Worm (Caenorhabditis elegans) whole organism, young adult: ENCODE measurements around the gene skpo-2.
A peak's percentile ranks its signal among the peaks of the same experiment; 100 is the strongest.

Source experiments
- B0019.2 ChIP-seq: fragments of 200-800 bp; sonication (Bioruptor generic); conservative IDR thresholded peaks from 2 replicates; pipeline ENCODE4 v1.3.6; 2022; ENCODE audit warnings: missing genetic modification reagents, missing genetic modification characterization, missing compliant biosample characterization
- B0035.1 ChIP-seq: sonication (generic microtip); optimal IDR thresholded peaks from 2 replicates; lab custom pipeline; 2016; ENCODE audit warnings: missing genetic modification characterization, mild to moderate bottlenecking, missing compliant biosample characterization, missing genotype, missing genetic modification reagents
- B0336.3 ChIP-seq: fragments of 200-800 bp; sonication (Bioruptor generic); IDR thresholded peaks from 2 replicates; pipeline ENCODE4 v1.3.6; 2022; ENCODE audit warnings: missing genetic modification characterization, missing compliant biosample characterization
- D2030.7 ChIP-seq: fragments of 200-800 bp; sonication (Bioruptor generic); IDR thresholded peaks from 2 replicates; pipeline ENCODE4 v1.3.6; 2022; ENCODE audit warnings: missing genetic modification reagents, missing genetic modification characterization, missing compliant biosample characterization
- F10E7.11 ChIP-seq: sonication (generic microtip); optimal IDR thresholded peaks from 2 replicates; lab custom pipeline; 2017; ENCODE audit warnings: mild to moderate bottlenecking, missing genetic modification characterization, moderate library complexity, missing compliant biosample characterization
- F22D6.2 ChIP-seq: sonication (generic microtip); optimal IDR thresholded peaks from 2 replicates; lab custom pipeline; 2016; ENCODE audit warnings: mild to moderate bottlenecking, missing genetic modification characterization, missing compliant biosample characterization
- F33H1.4 ChIP-seq: fragments of 200-800 bp; sonication (Bioruptor generic); IDR thresholded peaks from 2 replicates; pipeline ENCODE4 v1.3.6; 2022; ENCODE audit warnings: missing genetic modification reagents, missing genetic modification characterization, missing compliant biosample characterization
- F37B4.10 ChIP-seq: fragments of 200-800 bp; sonication (Bioruptor generic); IDR thresholded peaks from 2 replicates; pipeline ENCODE4 v1.3.6; 2022; ENCODE audit warnings: missing genetic modification characterization, missing compliant biosample characterization
- F52B5.7 ChIP-seq: sonication (generic microtip); optimal IDR thresholded peaks from 2 replicates; lab custom pipeline; 2016; ENCODE audit warnings: mild to moderate bottlenecking, missing genetic modification characterization, missing compliant biosample characterization
- F57A8.1 ChIP-seq: fragments of 200-800 bp; sonication (Bioruptor generic); optimal IDR thresholded peaks from 2 replicates; lab custom pipeline; 2018; ENCODE audit warnings: mild to moderate bottlenecking, missing genetic modification characterization, moderate library complexity, missing compliant biosample characterization
- K12H6.12 ChIP-seq: fragments of 200-800 bp; sonication (Bioruptor generic); optimal IDR thresholded peaks from 2 replicates; lab custom pipeline; 2018; ENCODE audit warnings: mild to moderate bottlenecking, missing genetic modification characterization, missing compliant biosample characterization
- T26A5.8 ChIP-seq: sonication (generic microtip); optimal IDR thresholded peaks from 2 replicates; lab custom pipeline; 2016; ENCODE audit warnings: missing genetic modification characterization, missing compliant biosample characterization
- Y53F4B.3 ChIP-seq: fragments of 200-800 bp; sonication (Bioruptor generic); IDR thresholded peaks from 2 replicates; pipeline ENCODE4 v1.3.6; 2022; ENCODE audit warnings: missing genetic modification reagents, missing genetic modification characterization, missing compliant biosample characterization
- Y56A3A.18 ChIP-seq: fragments of 200-800 bp; sonication (Bioruptor generic); IDR thresholded peaks from 2 replicates; pipeline ENCODE4 v1.3.6; 2022; ENCODE audit warnings: missing genetic modification reagents, missing genetic modification characterization, missing compliant biosample characterization
- Y67H2A.10 ChIP-seq: fragments of 200-800 bp; sonication (Bioruptor generic); conservative IDR thresholded peaks from 2 replicates; pipeline ENCODE4 v1.3.6; 2022; ENCODE audit warnings: missing genetic modification reagents, missing genetic modification characterization, missing compliant biosample characterization
- Y95B8A.8 ChIP-seq: fragments of 200-800 bp; sonication (Bioruptor generic); IDR thresholded peaks from 2 replicates; pipeline ENCODE4 v1.3.6; 2022; ENCODE audit warnings: missing genetic modification reagents, missing genetic modification characterization, missing compliant biosample characterization
- ZK185.1 ChIP-seq: sonication (generic microtip); optimal IDR thresholded peaks from 2 replicates; lab custom pipeline; 2016; ENCODE audit warnings: mild to moderate bottlenecking, missing genetic modification characterization, missing compliant biosample characterization; ENCODE audit not compliant: poor library complexity, severe bottlenecking
- akir-1 ChIP-seq: fragments of 200-800 bp; sonication (Bioruptor generic); optimal IDR thresholded peaks from 2 replicates; lab custom pipeline; 2018; ENCODE audit warnings: mild to moderate bottlenecking, missing genetic modification characterization, moderate library complexity, missing compliant biosample characterization
- aptf-3 ChIP-seq: fragments of 200-800 bp; sonication (Bioruptor generic); IDR thresholded peaks from 2 replicates; pipeline ENCODE4 v1.3.6; 2022; ENCODE audit warnings: missing genetic modification characterization, missing compliant biosample characterization
- attf-3 ChIP-seq: fragments of 200-800 bp; sonication (Bioruptor generic); conservative IDR thresholded peaks from 2 replicates; pipeline ENCODE4 v1.3.6; 2022; ENCODE audit warnings: missing genetic modification reagents, missing genetic modification characterization, missing compliant biosample characterization
- attf-5 ChIP-seq: fragments of 200-800 bp; sonication (Bioruptor generic); optimal IDR thresholded peaks from 2 replicates; lab custom pipeline; 2018; ENCODE audit warnings: mild to moderate bottlenecking, missing genetic modification characterization, missing compliant biosample characterization
- attf-6 ChIP-seq: fragments of 200-800 bp; sonication (Bioruptor generic); IDR thresholded peaks from 2 replicates; pipeline ENCODE4 v1.3.6; 2022; ENCODE audit warnings: missing genetic modification reagents, missing genetic modification characterization, missing compliant biosample characterization
- cebp-1 ChIP-seq, 2 experiments: fragments of 200-800 bp in 1 of 2; sonication (Bioruptor generic) in 1 of 2; sonication (generic microtip) in 1 of 2; IDR thresholded peaks in 1 of 2; optimal IDR thresholded peaks in 1 of 2; 2 replicates each; pipeline versions ENCODE4 v1.3.6 to Lab custom; 2017 to 2022; ENCODE audit warnings: missing compliant biosample characterization in 2 of 2, missing genetic modification characterization in 2 of 2, mild to moderate bottlenecking in 1 of 2, missing genetic modification reagents in 1 of 2, moderate library complexity in 1 of 2
- ceh-100 ChIP-seq: fragments of 200-800 bp; sonication (Bioruptor generic); IDR thresholded peaks from 2 replicates; pipeline ENCODE4 v1.3.6; 2022; ENCODE audit warnings: missing genetic modification reagents, missing genetic modification characterization, missing compliant biosample characterization
- ceh-40 ChIP-seq: fragments of 200-800 bp; sonication (Bioruptor generic); IDR thresholded peaks from 2 replicates; pipeline ENCODE4 v1.3.6; 2022; ENCODE audit warnings: missing genetic modification characterization, missing compliant biosample characterization
- ceh-79 ChIP-seq: sonication (generic microtip); optimal IDR thresholded peaks from 2 replicates; lab custom pipeline; 2017; ENCODE audit warnings: mild to moderate bottlenecking, missing genetic modification characterization, missing compliant biosample characterization
- dox-1 ChIP-seq: fragments of 200-800 bp; sonication (Bioruptor generic); IDR thresholded peaks from 2 replicates; pipeline ENCODE4 v1.3.6; 2022; ENCODE audit warnings: missing genetic modification reagents, missing genetic modification characterization, missing compliant biosample characterization
- egrh-3 ChIP-seq: fragments of 200-800 bp; sonication (Bioruptor generic); IDR thresholded peaks from 2 replicates; pipeline ENCODE4 v1.3.6; 2022; ENCODE audit warnings: missing genetic modification reagents, missing genetic modification characterization, missing compliant biosample characterization
- fkh-3 ChIP-seq: sonication (generic microtip); optimal IDR thresholded peaks from 2 replicates; lab custom pipeline; 2016; ENCODE audit warnings: mild to moderate bottlenecking, missing genetic modification characterization, missing compliant biosample characterization
- gei-17 ChIP-seq: fragments of 200-800 bp; sonication (Bioruptor generic); optimal IDR thresholded peaks from 2 replicates; lab custom pipeline; 2018; ENCODE audit warnings: mild to moderate bottlenecking, missing genetic modification characterization, missing compliant biosample characterization
- let-526 ChIP-seq: fragments of 200-800 bp; sonication (Bioruptor generic); IDR thresholded peaks from 2 replicates; pipeline ENCODE4 v1.3.6; 2022; ENCODE audit warnings: missing genetic modification reagents, missing genetic modification characterization, missing compliant biosample characterization
- let-607 ChIP-seq, 2 experiments: fragments of 200-800 bp in 1 of 2; sonication (Bioruptor generic) in 1 of 2; sonication (generic microtip) in 1 of 2; optimal IDR thresholded peaks; 2 replicates each; lab custom pipeline; 2016 to 2018; ENCODE audit warnings: mild to moderate bottlenecking in 2 of 2, missing compliant biosample characterization in 2 of 2, missing genetic modification characterization in 2 of 2, moderate library complexity in 2 of 2, missing genotype in 1 of 2
- lin-35 ChIP-seq, 3 experiments: fragments of 150-350 bp in 2 of 3; sonication (generic microtip) in 1 of 3; optimal IDR thresholded peaks; 2 replicates each; lab custom pipeline; 2014 to 2018; ENCODE audit warnings: missing biosample characterization in 3 of 3, missing genetic modification characterization in 3 of 3, missing genetic modification reagents in 3 of 3
- lsy-27 ChIP-seq: sonication (generic microtip); optimal IDR thresholded peaks from 2 replicates; lab custom pipeline; 2017; ENCODE audit warnings: missing genetic modification characterization, mild to moderate bottlenecking, missing compliant biosample characterization, antibody characterized with exemption, missing genotype, borderline replicate concordance; ENCODE audit not compliant: insufficient read depth
- madf-8 ChIP-seq: fragments of 200-800 bp; sonication (Bioruptor generic); conservative IDR thresholded peaks from 2 replicates; pipeline ENCODE4 v1.3.6; 2022; ENCODE audit warnings: missing genetic modification reagents, missing genetic modification characterization, missing compliant biosample characterization
- mcd-1 ChIP-seq: fragments of 200-800 bp; sonication (Bioruptor generic); IDR thresholded peaks from 2 replicates; pipeline ENCODE4 v1.3.6; 2022; ENCODE audit warnings: missing genetic modification reagents, missing genetic modification characterization, missing compliant biosample characterization
- mes-4 ChIP-seq: sonication (generic microtip); optimal IDR thresholded peaks from 2 replicates; lab custom pipeline; 2016; ENCODE audit warnings: missing genotype, missing genetic modification characterization, missing compliant biosample characterization
- nhr-80 ChIP-seq: sonication (generic microtip); optimal IDR thresholded peaks from 2 replicates; lab custom pipeline; 2016; ENCODE audit warnings: missing genetic modification characterization, missing compliant biosample characterization
- pbrm-1 ChIP-seq: fragments of 200-800 bp; sonication (Bioruptor generic); IDR thresholded peaks from 2 replicates; pipeline ENCODE4 v1.3.6; 2022; ENCODE audit warnings: missing genetic modification reagents, missing genetic modification characterization, missing compliant biosample characterization
- pha-4 ChIP-seq: fragments of 150-350 bp; sonication (generic microtip); optimal IDR thresholded peaks from 2 replicates; lab custom pipeline; 2014; ENCODE audit warnings: missing biosample characterization, missing genetic modification reagents, missing genetic modification characterization
- repo-1 ChIP-seq: sonication (generic microtip); optimal IDR thresholded peaks from 2 replicates; lab custom pipeline; 2017; ENCODE audit warnings: mild to moderate bottlenecking, missing genetic modification characterization, missing compliant biosample characterization
- snpc-4 ChIP-seq, 5 experiments: fragments of 150-350 bp in 1 of 5; sonication (generic microtip) in 4 of 5; optimal IDR thresholded peaks; 2 replicates each; lab custom pipeline; 2014 to 2018; ENCODE audit warnings: missing genetic modification characterization in 5 of 5, missing biosample characterization in 3 of 5, antibody characterized with exemption in 2 of 5, mild to moderate bottlenecking in 2 of 5, missing compliant biosample characterization in 2 of 5, missing genotype in 2 of 5, moderate library complexity in 2 of 5, missing genetic modification reagents in 1 of 5
- sptf-2 ChIP-seq: fragments of 200-800 bp; sonication (Bioruptor generic); optimal IDR thresholded peaks from 2 replicates; lab custom pipeline; 2018; ENCODE audit warnings: mild to moderate bottlenecking, missing genetic modification characterization, missing compliant biosample characterization
- zim-3 ChIP-seq: sonication (generic microtip); optimal IDR thresholded peaks from 2 replicates; lab custom pipeline; 2017; ENCODE audit warnings: mild to moderate bottlenecking, missing genetic modification characterization, moderate library complexity, missing compliant biosample characterization
- ztf-25 ChIP-seq: fragments of 200-800 bp; sonication (Bioruptor generic); IDR thresholded peaks from 2 replicates; pipeline ENCODE4 v1.3.6; 2022; ENCODE audit warnings: missing genetic modification reagents, missing genetic modification characterization, missing compliant biosample characterization
- ztf-6 ChIP-seq: fragments of 200-800 bp; sonication (Bioruptor generic); IDR thresholded peaks from 2 replicates; pipeline ENCODE4 v1.3.6; 2022; ENCODE audit warnings: missing genetic modification reagents, missing genetic modification characterization, missing compliant biosample characterization

The skpo-2 gene

ce11 chrII:3439244-3439698 lies 3.0 kb upstream of the skpo-2 start (continued):
- TF ChIP-seq nhr-80 (peak; percentile 79), lsy-27 (tag; lab: Kevin White, UChicago) (no peak), B0336.3 (GFP tag; lab: Robert Waterston, UW) (peak; percentile 84; the same call in 1 of the 2 replicates), let-526 (GFP tag; lab: Robert Waterston, UW) (peak; percentile 40; the same call in 1 of the 2 replicates), attf-3 (GFP tag; lab: Robert Waterston, UW) (no peak), F52B5.7 (tag; lab: Kevin White, UChicago) (peak; percentile 8), snpc-4 (GFP tag; optimal IDR thresholded peaks at IDR 0.05; lab: Kevin White, UChicago) (peak; percentile 58), snpc-4 (tag; optimal IDR thresholded peaks at IDR 0.05; lab: Kevin White, UChicago) (peak in 3 of 4 experiments; percentile 47 to 66 (median 60)), dox-1 (GFP tag; lab: Robert Waterston, UW) (peak; percentile 92), ZK185.1 (tag; lab: Kevin White, UChicago) (no peak), egrh-3 (GFP tag; lab: Robert Waterston, UW) (peak; percentile 92), mcd-1 (GFP tag; lab: Robert Waterston, UW) (peak; percentile 80), B0019.2 (GFP tag; lab: Robert Waterston, UW) (peak; percentile 49; the same call in 1 of the 2 replicates), K12H6.12 (peak; percentile 44), F10E7.11 (tag; lab: Kevin White, UChicago) (peak; percentile 65), F37B4.10 (GFP tag; lab: Robert Waterston, UW) (no peak), pbrm-1 (GFP tag; lab: Robert Waterston, UW) (peak; percentile 81), ztf-25 (GFP tag; lab: Robert Waterston, UW) (peak; percentile 60; the same call in 1 of the 2 replicates), B0035.1 (tag; lab: Kevin White, UChicago) (peak; percentile 27), aptf-3 (0 out of 2 replicates have a peak, but pooled peaks have one; percentile 37), gei-17 (GFP tag; lab: Kevin White, UChicago) (peak; percentile 46), Y56A3A.18 (peak; percentile 87), sptf-2 (GFP tag; lab: Kevin White, UChicago) (peak; percentile 73), Y53F4B.3 (GFP tag; lab: Robert Waterston, UW) (no peak), F57A8.1 (peak; percentile 81), Y67H2A.10 (GFP tag; lab: Robert Waterston, UW) (no peak), akir-1 (GFP tag; lab: Kevin White, UChicago) (no peak), fkh-3 (tag; lab: Kevin White, UChicago) (no peak), cebp-1 (GFP tag; IDR thresholded peaks at IDR 0.05; lab: Robert Waterston, UW) (no peak), cebp-1 (tag; optimal IDR thresholded peaks at IDR 0.05; lab: Kevin White, UChicago) (peak; percentile 76), F22D6.2 (tag; lab: Kevin White, UChicago) (no peak), ceh-79 (tag; lab: Kevin White, UChicago) (peak; percentile 75), mes-4 (tag; lab: Kevin White, UChicago) (peak; percentile 40), repo-1 (tag; lab: Kevin White, UChicago) (peak; percentile 82), T26A5.8 (tag; lab: Kevin White, UChicago) (peak; percentile 52), lin-35 (GFP tag; optimal IDR thresholded peaks at IDR 0.05; lab: Kevin White, UChicago) (peak in 1 of 3 experiments; percentile 39), zim-3 (tag; lab: Kevin White, UChicago) (peak; percentile 71), F33H1.4 (GFP tag; lab: Robert Waterston, UW) (0 out of 2 replicates have a peak, but pooled peaks have one; percentile 32), ceh-100 (peak; percentile 57; the same call in 1 of the 2 replicates), attf-6 (0 out of 2 replicates have a peak, but pooled peaks have one; percentile 39), D2030.7 (GFP tag; lab: Robert Waterston, UW) (peak; percentile 86), attf-5 (GFP tag; lab: Kevin White, UChicago) (peak; percentile 55), ztf-6 (GFP tag; lab: Robert Waterston, UW) (no peak), let-607 (tag; optimal IDR thresholded peaks at IDR 0.05; lab: Kevin White, UChicago) (peak; percentile 25 to 54), madf-8 (no peak), Y95B8A.8 (GFP tag; lab: Robert Waterston, UW) (no peak), ceh-40 (GFP tag; lab: Robert Waterston, UW) (peak; percentile 76; the same call in 1 of the 2 replicates), pha-4 (tag; lab: Kevin White, UChicago) (no peak)
